Fruit fly (Drosophila melanogaster): ENCODE measurements around the gene strat.
A peak's percentile ranks its signal among the peaks of the same experiment; 100 is the strongest.

The strat gene

DNA sequence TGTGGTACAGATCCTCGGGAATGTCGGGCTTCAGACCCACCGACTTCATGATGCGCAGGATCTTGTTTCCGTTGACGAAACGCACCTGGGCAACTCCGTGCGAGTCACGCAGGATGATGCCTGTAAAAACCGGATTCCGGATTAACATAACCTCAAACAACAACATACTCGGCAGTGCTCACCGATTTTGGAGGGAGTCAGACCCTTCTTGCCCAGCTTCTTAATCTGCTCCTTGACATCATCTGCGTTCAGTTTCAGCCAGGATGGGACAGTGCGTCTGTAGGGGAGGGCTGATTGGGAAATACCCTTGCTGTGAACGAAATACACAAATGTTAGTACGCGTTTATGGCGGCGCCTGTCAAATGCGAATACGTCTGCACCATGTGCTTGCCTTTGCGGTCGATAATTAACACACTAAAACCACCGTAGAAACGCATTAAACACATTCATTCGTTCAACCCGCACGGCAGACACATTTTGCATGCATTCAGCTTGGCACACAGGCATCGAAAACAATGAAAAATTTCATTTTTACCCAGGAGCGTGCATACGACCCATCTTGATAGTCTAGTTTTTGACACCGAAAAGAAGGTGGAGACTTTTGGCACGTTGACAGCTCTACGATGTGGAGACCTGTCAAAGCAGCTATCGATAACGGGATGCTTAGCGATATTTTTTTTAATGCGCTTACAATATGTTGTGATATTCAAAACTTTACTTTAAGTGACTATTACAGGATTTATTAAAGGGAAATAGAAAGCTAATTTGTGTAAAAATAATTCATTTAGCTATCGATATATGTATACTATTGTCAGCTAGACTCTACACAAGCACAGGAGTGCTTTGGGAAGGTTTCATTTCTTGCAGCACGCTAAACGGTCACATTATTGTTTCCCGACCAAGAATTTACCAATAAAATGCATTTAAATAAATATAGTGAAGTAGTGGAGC, 44.2 kb downstream of the strat start, which contains the start of the genes RpS13 and CSN8 (continued):
- TF ChIP-seq CG15514 (GFP tag; optimal IDR thresholded peaks at IDR 0.05) (peak; percentile 60), Dbx (GFP tag; IDR thresholded peaks at IDR 0.05) (peak; percentile 23; the same call in 2 of the 3 replicates), Hmr (GFP tag; optimal IDR thresholded peaks at IDR 0.05) (peak; percentile 56), CG12659 (GFP tag; optimal IDR thresholded peaks at IDR 0.05) (peak; percentile 75), ara (GFP tag; IDR thresholded peaks at IDR 0.05) (no peak), CG3838 (GFP tag; optimal IDR thresholded peaks at IDR 0.05) (no peak), CG15601 (tag; optimal IDR thresholded peaks at IDR 0.05) (peak; percentile 31), scrt (GFP tag; optimal IDR thresholded peaks at IDR 0.05) (peak; percentile 10), CG12391 (tag; optimal IDR thresholded peaks at IDR 0.05) (peak; percentile 41), ems (GFP tag; optimal IDR thresholded peaks at IDR 0.05) (no peak), nerfin-1 (tag; optimal IDR thresholded peaks at IDR 0.05) (peak; percentile 39), MESR4 (GFP tag; optimal IDR thresholded peaks at IDR 0.05) (peak; percentile 97), lbe (GFP tag; optimal IDR thresholded peaks at IDR 0.05) (no peak), CG18599 (GFP tag; optimal IDR thresholded peaks at IDR 0.05) (peak; percentile 20), HmgZ (tag; optimal IDR thresholded peaks at IDR 0.05) (peak; percentile 36), trem (tag; optimal IDR thresholded peaks at IDR 0.05) (peak; percentile 87), h (optimal IDR thresholded peaks at IDR 0.05) (no peak), ci (GFP tag; IDR thresholded peaks at IDR 0.05) (0 out of 3 replicates have a peak, but pooled peaks have one; percentile 15), H2.0 (GFP tag; IDR thresholded peaks at IDR 0.05) (no peak), unc-4 (GFP tag; IDR thresholded peaks at IDR 0.05; ENCODE audit: partially characterized antibody) (peak; percentile 95), zen (tag; optimal IDR thresholded peaks at IDR 0.05) (peak; percentile 36), CG17568 (GFP tag; optimal IDR thresholded peaks at IDR 0.05) (peak; percentile 33), sens (GFP tag) (peak; percentile 82), CG8359 (GFP tag; optimal IDR thresholded peaks at IDR 0.05; ENCODE audit: borderline replicate concordance) (peak; percentile 27), ATbp (GFP tag; optimal IDR thresholded peaks at IDR 0.05) (no peak), ro (GFP tag; IDR thresholded peaks at IDR 0.05) (no peak), CG4328 (GFP tag; optimal IDR thresholded peaks at IDR 0.05) (no peak), CG10431 (GFP tag; optimal IDR thresholded peaks at IDR 0.05) (no peak), cwo (GFP tag; optimal IDR thresholded peaks at IDR 0.05) (no peak), CG31365 (tag; optimal IDR thresholded peaks at IDR 0.05) (peak; percentile 23), YL-1 (GFP tag; optimal IDR thresholded peaks at IDR 0.05) (peak; percentile 92), pho (GFP tag; optimal IDR thresholded peaks at IDR 0.05) (peak; percentile 29), ash1 (GFP tag; optimal IDR thresholded peaks at IDR 0.05) (no peak), CG34224 (GFP tag; IDR thresholded peaks at IDR 0.05; ENCODE audit: partially characterized antibody) (peak; percentile 93), cg (GFP tag; optimal IDR thresholded peaks at IDR 0.05) (peak; percentile 16), Chrac-16 (GFP tag; optimal IDR thresholded peaks at IDR 0.05) (no peak), gcm (GFP tag; optimal IDR thresholded peaks at IDR 0.05) (peak; percentile 3), NC2β (GFP tag; optimal IDR thresholded peaks at IDR 0.05) (peak; percentile 43), CG8388 (GFP tag; optimal IDR thresholded peaks at IDR 0.05) (peak; percentile 7), B-H2 (GFP tag; optimal IDR thresholded peaks at IDR 0.05) (peak; percentile 14), CG12219 (GFP tag; optimal IDR thresholded peaks at IDR 0.05) (no peak), hbn (GFP tag; IDR thresholded peaks at IDR 0.05; ENCODE audit: partially characterized antibody) (peak; percentile 93), CG42726 (GFP tag; IDR thresholded peaks at IDR 0.05; ENCODE audit: partially characterized antibody) (peak; percentile 80), CG32532 (GFP tag; IDR thresholded peaks at IDR 0.05) (no peak), pb (GFP tag; optimal IDR thresholded peaks at IDR 0.05) (no peak), CG3281 (GFP tag; optimal IDR thresholded peaks at IDR 0.05) (peak; percentile 55), phol (tag; optimal IDR thresholded peaks at IDR 0.05) (peak; percentile 70)

Data from whole organism, embryonic.